Fruit fly (Drosophila melanogaster) whole organism, embryonic: ENCODE data around the gene Tsf2.

Experiments
- Antp ChIP-seq: fragments of 200-800 bp; sonication (Bioruptor generic); optimal IDR thresholded peaks from 3 replicates; lab custom pipeline; 2016; ENCODE audit warnings: missing biosample characterization, missing genetic modification characterization
- Bgb ChIP-seq: fragments of 200-800 bp; sonication (Bioruptor generic); IDR thresholded peaks from 2 replicates; pipeline ENCODE4 v1.3.6; 2022; ENCODE audit warnings: missing biosample characterization, missing genetic modification characterization; ENCODE audit not compliant: partially characterized antibody
- CG10565 ChIP-seq: fragments of 200-800 bp; sonication (Bioruptor generic); optimal IDR thresholded peaks from 3 replicates; lab custom pipeline; 2016; ENCODE audit warnings: missing biosample characterization, mild to moderate bottlenecking, missing genetic modification characterization
- CG11560 ChIP-seq: fragments of 200-800 bp; sonication (Bioruptor generic); IDR thresholded peaks from 3 replicates; pipeline ENCODE4 v1.3.6; 2022; ENCODE audit warnings: missing biosample characterization, missing genetic modification characterization
- CG11695 ChIP-seq: fragments of 200-800 bp; sonication (Bioruptor generic); IDR thresholded peaks from 3 replicates; pipeline ENCODE4 v1.3.6; 2022; ENCODE audit warnings: missing biosample characterization, missing genetic modification characterization
- CG12155 ChIP-seq: fragments of 200-800 bp; sonication (Bioruptor generic); optimal IDR thresholded peaks from 3 replicates; lab custom pipeline; 2016; ENCODE audit warnings: missing biosample characterization, missing genetic modification characterization
- CG12659 ChIP-seq: fragments of 200-800 bp; sonication (Bioruptor generic); optimal IDR thresholded peaks from 3 replicates; lab custom pipeline; 2017; ENCODE audit warnings: mild to moderate bottlenecking, missing biosample characterization, missing genetic modification reagents, missing genetic modification characterization
- CG14710 ChIP-seq: fragments of 200-800 bp; sonication (Bioruptor generic); optimal IDR thresholded peaks from 3 replicates; lab custom pipeline; 2019; ENCODE audit warnings: missing biosample characterization, mild to moderate bottlenecking, missing genetic modification characterization, moderate library complexity
- CG1832 ChIP-seq: fragments of 200-800 bp; sonication (Bioruptor generic); optimal IDR thresholded peaks from 2 replicates; lab custom pipeline; 2017; ENCODE audit warnings: missing biosample characterization, mild to moderate bottlenecking, missing genetic modification characterization, inconsistent platforms
- CG18619 ChIP-seq: fragments of 200-800 bp; sonication (Bioruptor generic); optimal IDR thresholded peaks from 3 replicates; lab custom pipeline; 2017; ENCODE audit warnings: missing biosample characterization, mild to moderate bottlenecking, missing genetic modification characterization
- CG18764 ChIP-seq: fragments of 200-800 bp; sonication (Bioruptor generic); optimal IDR thresholded peaks from 3 replicates; lab custom pipeline; 2016; ENCODE audit warnings: missing biosample characterization, missing genetic modification characterization
- CG32767 ChIP-seq: fragments of 200-800 bp; sonication (Bioruptor generic); IDR thresholded peaks from 2 replicates; pipeline ENCODE4 v1.3.6; 2022; ENCODE audit warnings: missing biosample characterization, missing genetic modification characterization
- CG32772 ChIP-seq: fragments of 200-800 bp; sonication (Bioruptor generic); IDR thresholded peaks from 2 replicates; pipeline ENCODE4 v1.3.6; 2022; ENCODE audit warnings: missing biosample characterization, missing genetic modification characterization
- CG3407 ChIP-seq: fragments of 200-800 bp; sonication (Bioruptor generic); optimal IDR thresholded peaks from 2 replicates; lab custom pipeline; 2018; ENCODE audit warnings: missing biosample characterization, mild to moderate bottlenecking, missing genetic modification characterization
- CG42726 ChIP-seq: fragments of 200-800 bp; sonication (Bioruptor generic); IDR thresholded peaks from 2 replicates; pipeline ENCODE4 v1.3.6; 2022; ENCODE audit warnings: missing biosample characterization, missing genetic modification characterization; ENCODE audit not compliant: partially characterized antibody
- CG5245 ChIP-seq: fragments of 200-800 bp; sonication (Bioruptor generic); optimal IDR thresholded peaks from 3 replicates; lab custom pipeline; 2016; ENCODE audit warnings: missing biosample characterization, missing genetic modification characterization
- CG6272 ChIP-seq: fragments of 200-800 bp; sonication (Bioruptor generic); IDR thresholded peaks from 2 replicates; pipeline ENCODE4 v1.3.6; 2022; ENCODE audit warnings: missing biosample characterization, missing genetic modification characterization
- CG6791 ChIP-seq: fragments of 200-800 bp; sonication (Bioruptor generic); IDR thresholded peaks from 3 replicates; pipeline ENCODE4 v1.3.6; 2022; ENCODE audit warnings: missing biosample characterization, missing genetic modification characterization; ENCODE audit not compliant: partially characterized antibody
- CG7786 ChIP-seq: fragments of 200-800 bp; sonication (Bioruptor generic); optimal IDR thresholded peaks from 2 replicates; lab custom pipeline; 2016; ENCODE audit warnings: missing biosample characterization, missing genetic modification characterization
- CG9797 ChIP-seq: fragments of 200-800 bp; sonication (Bioruptor generic); optimal IDR thresholded peaks from 3 replicates; lab custom pipeline; 2018; ENCODE audit warnings: missing biosample characterization, mild to moderate bottlenecking, missing genetic modification characterization
- Chrac-16 ChIP-seq: fragments of 200-800 bp; sonication (Bioruptor generic); optimal IDR thresholded peaks from 3 replicates; lab custom pipeline; 2016; ENCODE audit warnings: missing biosample characterization, missing genetic modification characterization
- Doc3 ChIP-seq: fragments of 200-800 bp; sonication (Bioruptor generic); IDR thresholded peaks from 3 replicates; pipeline ENCODE4 v1.3.6; 2022; ENCODE audit warnings: missing biosample characterization, missing genetic modification characterization; ENCODE audit not compliant: partially characterized antibody
- E2f2 ChIP-seq: fragments of 200-800 bp; sonication (Bioruptor generic); IDR thresholded peaks from 2 replicates; pipeline ENCODE4 v1.3.6; 2022; ENCODE audit warnings: missing biosample characterization, missing genetic modification characterization
- Gsc ChIP-seq: fragments of 200-800 bp; sonication (Bioruptor generic); IDR thresholded peaks from 2 replicates; pipeline ENCODE4 v1.3.6; 2022; ENCODE audit warnings: missing biosample characterization, missing genetic modification characterization
- Hmx ChIP-seq: fragments of 200-800 bp; sonication (Bioruptor generic); optimal IDR thresholded peaks from 2 replicates; lab custom pipeline; 2016; ENCODE audit warnings: missing biosample characterization, missing genetic modification characterization
- Mes4 ChIP-seq: fragments of 200-800 bp; sonication (Bioruptor generic); optimal IDR thresholded peaks from 2 replicates; lab custom pipeline; 2016; ENCODE audit warnings: missing biosample characterization, missing genetic modification characterization
- NC2β ChIP-seq: fragments of 200-800 bp; sonication (Bioruptor generic); optimal IDR thresholded peaks from 2 replicates; lab custom pipeline; 2016; ENCODE audit warnings: missing biosample characterization, missing genetic modification characterization
- Neu2 ChIP-seq: fragments of 200-800 bp; sonication (Bioruptor generic); optimal IDR thresholded peaks from 3 replicates; lab custom pipeline; 2016; ENCODE audit warnings: missing biosample characterization, missing genetic modification characterization, borderline replicate concordance
- Nf-YB ChIP-seq: fragments of 200-800 bp; sonication (Bioruptor generic); optimal IDR thresholded peaks from 3 replicates; lab custom pipeline; 2019; ENCODE audit warnings: missing biosample characterization, mild to moderate bottlenecking, missing genetic modification characterization, moderate library complexity
- Ravus ChIP-seq: fragments of 200-800 bp; sonication (Bioruptor generic); IDR thresholded peaks from 2 replicates; pipeline ENCODE4 v1.3.6; 2022; ENCODE audit warnings: missing biosample characterization, missing genetic modification characterization
- Taf1 ChIP-seq: fragments of 200-800 bp; sonication (Bioruptor generic); IDR thresholded peaks from 2 replicates; pipeline ENCODE4 v1.3.6; 2022; ENCODE audit warnings: missing biosample characterization, missing genetic modification characterization
- Usf ChIP-seq: fragments of 200-800 bp; sonication (Bioruptor generic); optimal IDR thresholded peaks from 2 replicates; lab custom pipeline; 2017; ENCODE audit warnings: missing genotype, missing biosample characterization, missing genetic modification characterization
- bowl ChIP-seq: fragments of 200-800 bp; sonication (Bioruptor generic); IDR thresholded peaks from 2 replicates; pipeline ENCODE4 v1.3.6; 2022; ENCODE audit warnings: missing biosample characterization, missing genetic modification characterization
- crc ChIP-seq: fragments of 200-800 bp; sonication (Bioruptor generic); optimal IDR thresholded peaks from 2 replicates; lab custom pipeline; 2016; ENCODE audit warnings: missing biosample characterization, missing genetic modification characterization
- cwo ChIP-seq: fragments of 200-800 bp; sonication (Bioruptor generic); optimal IDR thresholded peaks from 3 replicates; lab custom pipeline; 2017; ENCODE audit warnings: missing biosample characterization, missing genetic modification characterization, mild to moderate bottlenecking, moderate library complexity, missing genetic modification reagents
- dysf ChIP-seq: fragments of 200-800 bp; sonication (Bioruptor generic); IDR thresholded peaks from 3 replicates; pipeline ENCODE4 v1.3.6; 2022; ENCODE audit warnings: missing biosample characterization, missing genetic modification characterization
- ems ChIP-seq: fragments of 200-800 bp; sonication (Bioruptor generic); optimal IDR thresholded peaks from 3 replicates; lab custom pipeline; 2016; ENCODE audit warnings: missing biosample characterization, missing genetic modification characterization
- eve ChIP-seq, 2 experiments: fragments of >200 bp; optimal IDR thresholded peaks; 2 replicates each; lab custom pipeline; 2017; ENCODE audit warnings: missing biosample characterization in 2 of 2, missing genetic modification characterization in 2 of 2
- gro ChIP-seq: fragments of 200-800 bp; sonication (Bioruptor generic); optimal IDR thresholded peaks from 2 replicates; lab custom pipeline; 2016; ENCODE audit warnings: missing biosample characterization, missing genetic modification characterization
- gsb ChIP-seq: fragments of 200-800 bp; sonication (Bioruptor generic); IDR thresholded peaks from 2 replicates; pipeline ENCODE4 v1.3.6; 2022; ENCODE audit warnings: missing biosample characterization, missing genetic modification characterization
- kah ChIP-seq: fragments of 200-800 bp; sonication (Bioruptor generic); optimal IDR thresholded peaks from 2 replicates; lab custom pipeline; 2018; ENCODE audit warnings: missing biosample characterization, mild to moderate bottlenecking, missing genetic modification characterization
- ken ChIP-seq: fragments of 200-800 bp; sonication (Bioruptor generic); IDR thresholded peaks from 3 replicates; pipeline ENCODE4 v1.3.6; 2022; ENCODE audit warnings: missing biosample characterization, missing genetic modification characterization
- luna ChIP-seq: fragments of 200-800 bp; sonication (Bioruptor generic); optimal IDR thresholded peaks from 2 replicates; lab custom pipeline; 2016; ENCODE audit warnings: missing biosample characterization, missing genetic modification characterization
- nerfin-2 ChIP-seq: fragments of 200-800 bp; sonication (Bioruptor generic); IDR thresholded peaks from 2 replicates; pipeline ENCODE4 v1.3.6; 2022; ENCODE audit warnings: missing biosample characterization, missing genetic modification characterization; ENCODE audit not compliant: partially characterized antibody
- rib ChIP-seq: fragments of 200-800 bp; sonication (Bioruptor generic); IDR thresholded peaks from 2 replicates; pipeline ENCODE4 v1.3.6; 2022; ENCODE audit warnings: missing biosample characterization, missing genetic modification characterization
- slou ChIP-seq: fragments of 200-800 bp; sonication (Bioruptor generic); optimal IDR thresholded peaks from 3 replicates; lab custom pipeline; 2016; ENCODE audit warnings: missing biosample characterization, missing genetic modification characterization
- ssp ChIP-seq: fragments of 200-800 bp; sonication (Bioruptor generic); IDR thresholded peaks from 2 replicates; pipeline ENCODE4 v1.3.6; 2022; ENCODE audit warnings: missing biosample characterization, missing genetic modification characterization
- stwl ChIP-seq: fragments of 200-800 bp; sonication (Bioruptor generic); optimal IDR thresholded peaks from 3 replicates; lab custom pipeline; 2018; ENCODE audit warnings: missing biosample characterization, mild to moderate bottlenecking, missing genetic modification characterization, moderate library complexity
- tx ChIP-seq: fragments of 200-800 bp; sonication (Bioruptor generic); optimal IDR thresholded peaks from 2 replicates; lab custom pipeline; 2016; ENCODE audit warnings: missing biosample characterization, missing genetic modification characterization
- unc-4 ChIP-seq: fragments of 200-800 bp; sonication (Bioruptor generic); IDR thresholded peaks from 2 replicates; pipeline ENCODE4 v1.3.6; 2022; ENCODE audit warnings: missing biosample characterization, missing genetic modification characterization; ENCODE audit not compliant: partially characterized antibody
- yki ChIP-seq: fragments of >200 bp; optimal IDR thresholded peaks from 3 replicates; lab custom pipeline; 2018

Gene Tsf2

dm6 chr3L:12533392-12534070, at the start of gene Tsf2, which contains the start of gene CG34242 (continued):
- TF ChIP-seq CG42726 (GFP tag; lab: Robert Waterston, UW) (no peak), CG14710 (peak; percentile 91), Taf1 (GFP tag; lab: Robert Waterston, UW) (peak; percentile 87), gsb (GFP tag; lab: Robert Waterston, UW) (peak; percentile 84), cwo (peak; percentile 64), Hmx (GFP tag; lab: Kevin White, UChicago) (no peak), CG6791 (no peak), CG32767 (GFP tag; lab: Robert Waterston, UW) (no peak), CG7786 (GFP tag; lab: Kevin White, UChicago) (no peak), Doc3 (GFP tag; lab: Robert Waterston, UW) (no peak), gro (no peak), Mes4 (GFP tag; lab: Kevin White, UChicago) (no peak), kah (GFP tag; lab: Kevin White, UChicago) (peak; percentile 47), yki (lab: Kevin White, UChicago) (no peak), Antp (no peak), CG5245 (GFP tag; lab: Kevin White, UChicago) (peak; percentile 8), rib (GFP tag; lab: Robert Waterston, UW) (peak; percentile 72), Nf-YB (GFP tag; lab: Kevin White, UChicago) (no peak), Chrac-16 (GFP tag; lab: Kevin White, UChicago) (no peak), CG10565 (no peak), dysf (GFP tag; lab: Robert Waterston, UW) (peak; percentile 94), Gsc (GFP tag; lab: Robert Waterston, UW) (peak; percentile 63; the same call in 1 of the 2 replicates), crc (GFP tag; lab: Kevin White, UChicago) (no peak), ken (GFP tag; lab: Robert Waterston, UW) (peak; percentile 77; the same call in 2 of the 3 replicates), Bgb (GFP tag; lab: Robert Waterston, UW) (no peak), unc-4 (no peak), CG18764 (peak; percentile 18), CG12659 (peak; percentile 56), Neu2 (no peak), CG18619 (GFP tag; lab: Kevin White, UChicago) (no peak), CG3407 (GFP tag; lab: Kevin White, UChicago) (peak; percentile 11), CG9797 (peak; percentile 81), CG1832 (GFP tag; lab: Kevin White, UChicago) (no peak), NC2β (GFP tag; lab: Kevin White, UChicago) (no peak), CG11560 (peak; percentile 87), slou (GFP tag; lab: Kevin White, UChicago) (no peak), ems (no peak), E2f2 (GFP tag; lab: Robert Waterston, UW) (peak; percentile 24; the same call in 1 of the 2 replicates), CG11695 (GFP tag; lab: Robert Waterston, UW) (peak; percentile 89), eve (GFP tag; optimal IDR thresholded peaks at IDR 0.05; lab: Kevin White, UChicago) (no peak), bowl (GFP tag; lab: Robert Waterston, UW) (peak; percentile 78), tx (GFP tag; lab: Kevin White, UChicago) (no peak), nerfin-2 (GFP tag; lab: Robert Waterston, UW) (no peak), Usf (GFP tag; lab: Kevin White, UChicago) (no peak), ssp (GFP tag; lab: Robert Waterston, UW) (peak; percentile 88), stwl (tag; lab: Kevin White, UChicago) (peak; percentile 58), CG32772 (GFP tag; lab: Robert Waterston, UW) (peak; percentile 96), CG12155 (peak; percentile 1), Ravus (peak; percentile 50; the same call in 1 of the 2 replicates), luna (GFP tag; lab: Kevin White, UChicago) (no peak), CG6272 (GFP tag; lab: Robert Waterston, UW) (peak; percentile 91)
